Worm (Caenorhabditis elegans): Measurements from ENCODE around the gene tbc-2.

- TF ChIP-seq F44E2.7 (GFP tag; IDR thresholded peaks at IDR 0.05) (no peak), lin-39 (tag; optimal IDR thresholded peaks at IDR 0.05) (no peak)
Measured at ce11 chrII:5839227-5839626, 12.0 kb upstream of the tbc-2 start, which contains the start of gene ZK1248.19.
